Fruit fly (Drosophila melanogaster): ENCODE data around the gene Jhbp2.

Gene Jhbp2

dm6 chr3R:4973762-4974369, 12.7 kb upstream of the Jhbp2 start:
- TF ChIP-seq EcR (GFP tag; optimal IDR thresholded peaks at IDR 0.05) = no peak
- TF ChIP-seq Dll (optimal IDR thresholded peaks at IDR 0.05) = no peak
- no peak for TF ChIP-seq psq (optimal IDR thresholded peaks at IDR 0.05)
- TF ChIP-seq pan (optimal IDR thresholded peaks at IDR 0.05) = no peak
- no peak for TF ChIP-seq usp (GFP tag; optimal IDR thresholded peaks at IDR 0.05)
- TF ChIP-seq CG8478 (optimal IDR thresholded peaks at IDR 0.05) = no peak

dm6 chr3R:4972961-4973595, 11.9 kb upstream of the Jhbp2 start:
- TF ChIP-seq CG8478 (optimal IDR thresholded peaks at IDR 0.05) = no peak
- no peak for TF ChIP-seq usp (GFP tag; optimal IDR thresholded peaks at IDR 0.05)
- no peak for TF ChIP-seq Dll (optimal IDR thresholded peaks at IDR 0.05)
- TF ChIP-seq EcR (GFP tag; optimal IDR thresholded peaks at IDR 0.05) = no peak

- TF ChIP-seq usp (GFP tag; optimal IDR thresholded peaks at IDR 0.05) (no peak), psq (optimal IDR thresholded peaks at IDR 0.05) (no peak), EcR (GFP tag; optimal IDR thresholded peaks at IDR 0.05) (no peak)
Observed at dm6 chr3R:4970415-4971140, 9.4 kb upstream of the Jhbp2 start.

- TF ChIP-seq pan (optimal IDR thresholded peaks at IDR 0.05) (no peak), CG8478 (optimal IDR thresholded peaks at IDR 0.05) (no peak), EcR (GFP tag; optimal IDR thresholded peaks at IDR 0.05) (no peak), psq (optimal IDR thresholded peaks at IDR 0.05) (no peak), Dll (optimal IDR thresholded peaks at IDR 0.05) (no peak), usp (GFP tag; optimal IDR thresholded peaks at IDR 0.05) (no peak)
Observed at dm6 chr3R:4969199-4969778, 8.1 kb upstream of the Jhbp2 start.

- TF ChIP-seq usp (GFP tag; optimal IDR thresholded peaks at IDR 0.05) (no peak), Dll (optimal IDR thresholded peaks at IDR 0.05) (no peak), psq (optimal IDR thresholded peaks at IDR 0.05) (no peak), CG8478 (optimal IDR thresholded peaks at IDR 0.05) (no peak), pan (optimal IDR thresholded peaks at IDR 0.05) (no peak), EcR (GFP tag; optimal IDR thresholded peaks at IDR 0.05) (no peak)
Observed at dm6 chr3R:4967281-4967680, 6.1 kb upstream of the Jhbp2 start.

- TF ChIP-seq psq (optimal IDR thresholded peaks at IDR 0.05) (no peak), Dll (optimal IDR thresholded peaks at IDR 0.05) (no peak), EcR (GFP tag; optimal IDR thresholded peaks at IDR 0.05) (no peak), CG8478 (optimal IDR thresholded peaks at IDR 0.05) (no peak), usp (GFP tag; optimal IDR thresholded peaks at IDR 0.05) (no peak), pan (optimal IDR thresholded peaks at IDR 0.05) (no peak)
Observed at dm6 chr3R:4966246-4966937, 5.2 kb upstream of the Jhbp2 start.

- TF ChIP-seq usp (GFP tag; optimal IDR thresholded peaks at IDR 0.05) (no peak), Dll (optimal IDR thresholded peaks at IDR 0.05) (no peak), CG8478 (optimal IDR thresholded peaks at IDR 0.05) (no peak), EcR (GFP tag; optimal IDR thresholded peaks at IDR 0.05) (no peak), psq (optimal IDR thresholded peaks at IDR 0.05) (no peak), pan (optimal IDR thresholded peaks at IDR 0.05) (no peak)
Observed at dm6 chr3R:4965145-4965544, 4.0 kb upstream of the Jhbp2 start, which contains the start of gene Jhbp1. Gene Jhbp1, plus strand, starts transcription at chr3R:4965445.

- TF ChIP-seq usp (GFP tag; optimal IDR thresholded peaks at IDR 0.05) (no peak), Dll (optimal IDR thresholded peaks at IDR 0.05) (no peak), psq (optimal IDR thresholded peaks at IDR 0.05) (no peak), CG8478 (optimal IDR thresholded peaks at IDR 0.05) (no peak), pan (optimal IDR thresholded peaks at IDR 0.05) (no peak), EcR (GFP tag; optimal IDR thresholded peaks at IDR 0.05) (no peak)
Observed at dm6 chr3R:4963917-4964316, 2.8 kb upstream of the Jhbp2 start.

- TF ChIP-seq psq (optimal IDR thresholded peaks at IDR 0.05) (no peak), usp (GFP tag; optimal IDR thresholded peaks at IDR 0.05) (no peak), CG8478 (optimal IDR thresholded peaks at IDR 0.05) (no peak), EcR (GFP tag; optimal IDR thresholded peaks at IDR 0.05) (no peak), pan (optimal IDR thresholded peaks at IDR 0.05) (no peak), Dll (optimal IDR thresholded peaks at IDR 0.05) (no peak)
Observed at dm6 chr3R:4963370-4963769, 2.2 kb upstream of the Jhbp2 start.

- TF ChIP-seq CG8478 (optimal IDR thresholded peaks at IDR 0.05) (no peak), EcR (GFP tag; optimal IDR thresholded peaks at IDR 0.05) (no peak), usp (GFP tag; optimal IDR thresholded peaks at IDR 0.05) (no peak), psq (optimal IDR thresholded peaks at IDR 0.05) (no peak), Dll (optimal IDR thresholded peaks at IDR 0.05) (no peak), pan (optimal IDR thresholded peaks at IDR 0.05) (no peak)
Observed at dm6 chr3R:4962689-4963088, 1.5 kb upstream of the Jhbp2 start.

- TF ChIP-seq psq (optimal IDR thresholded peaks at IDR 0.05) (no peak), pan (optimal IDR thresholded peaks at IDR 0.05) (no peak), Dll (optimal IDR thresholded peaks at IDR 0.05) (no peak), CG8478 (optimal IDR thresholded peaks at IDR 0.05) (no peak), usp (GFP tag; optimal IDR thresholded peaks at IDR 0.05) (no peak), EcR (GFP tag; optimal IDR thresholded peaks at IDR 0.05) (no peak)
Observed at dm6 chr3R:4961946-4962345, 795 bp upstream of the Jhbp2 start.

All from whole organism.